Worm (Caenorhabditis elegans): ENCODE data around the gene fipr-2.
"Not testable (repeated sequence)": the region's sequence is repeated elsewhere in the genome, so short reads cannot be mapped to it uniquely, and the experiment has no call there.

fipr-2 gene

DNA sequence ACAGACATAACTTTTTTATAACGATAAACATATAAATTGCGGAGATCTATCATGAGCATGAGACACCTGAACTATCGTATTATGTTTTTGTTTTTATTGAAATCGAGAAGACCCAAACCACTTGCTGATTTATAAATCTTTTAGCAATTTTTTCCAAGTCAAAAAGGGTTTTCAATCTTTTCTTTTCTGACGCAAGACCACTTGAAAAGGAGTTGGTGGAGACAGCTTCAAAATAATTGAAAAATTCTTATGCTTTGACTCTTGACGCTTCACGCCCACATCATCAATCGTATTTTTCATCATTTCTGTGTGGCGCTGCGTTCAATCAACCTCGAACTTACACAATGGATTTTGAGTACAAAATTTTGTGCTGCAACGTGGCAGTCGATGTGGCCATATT lies 6.2 kb downstream of the fipr-2 start, which contains the start of gene F23H12.7:
Gene F23H12.7 (plus strand): TSS at position 301 of the 400 bp plus-strand sequence.
- TF ChIP-seq T23F11.4 (GFP tag; optimal IDR thresholded peaks at IDR 0.05), result no peak
- no peak for TF ChIP-seq che-1 (tag; optimal IDR thresholded peaks at IDR 0.05)
- TF ChIP-seq dmd-4 (tag; optimal IDR thresholded peaks at IDR 0.05; ENCODE audit: borderline replicate concordance), result no peak
- TF ChIP-seq sox-4 (tag; optimal IDR thresholded peaks at IDR 0.05), result no peak
- no peak for TF ChIP-seq hlh-30 (tag; optimal IDR thresholded peaks at IDR 0.05; ENCODE audit: insufficient read depth)
- no peak for TF ChIP-seq ceh-18 (tag; optimal IDR thresholded peaks at IDR 0.05)
- TF ChIP-seq ama-1 (optimal IDR thresholded peaks at IDR 0.05), result no peak
- TF ChIP-seq ceh-2 (tag; optimal IDR thresholded peaks at IDR 0.05), result no peak
- TF ChIP-seq unc-55 (GFP tag; optimal IDR thresholded peaks at IDR 0.05), result no peak
- TF ChIP-seq ceh-30 (tag; optimal IDR thresholded peaks at IDR 0.05), result no peak
- no peak for TF ChIP-seq dve-1 (tag; optimal IDR thresholded peaks at IDR 0.05)
- no peak for TF ChIP-seq hlh-13 (GFP tag; optimal IDR thresholded peaks at IDR 0.05)
- TF ChIP-seq ceh-48 (tag; optimal IDR thresholded peaks at IDR 0.05), result no peak
- TF ChIP-seq ceh-34 (tag; optimal IDR thresholded peaks at IDR 0.05), result no peak
- TF ChIP-seq pha-4 (tag; optimal IDR thresholded peaks at IDR 0.05), result no peak
- TF ChIP-seq ceh-45 (GFP tag; IDR thresholded peaks at IDR 0.05), result no peak

DNA sequence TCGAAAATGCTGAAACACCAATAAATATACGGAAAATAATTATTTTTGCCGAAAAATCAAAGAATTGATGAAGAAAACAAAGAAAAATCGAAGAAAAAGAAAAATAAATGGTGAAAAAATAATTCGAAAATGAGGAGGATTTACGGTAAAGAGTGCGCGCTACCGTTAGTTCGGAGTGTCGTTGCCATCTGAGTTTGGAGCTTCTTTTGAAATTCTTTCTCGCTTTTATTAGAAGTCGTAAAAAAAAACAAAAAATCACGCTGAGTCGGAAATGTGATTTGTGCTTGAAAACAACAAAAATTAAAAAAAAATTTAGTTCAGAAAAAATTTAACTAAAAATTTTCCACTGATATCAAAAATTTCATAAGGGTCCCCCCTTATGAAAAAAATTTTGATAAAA lies 9.1 kb downstream of the fipr-2 start, which contains the start of gene F23H12.10:
Gene F23H12.10 (minus strand): TSS at position 12 of the 400 bp plus-strand sequence.
- not testable (repeated sequence) for TF ChIP-seq ceh-45 (GFP tag; IDR thresholded peaks at IDR 0.05); sox-2 (GFP tag; IDR thresholded peaks at IDR 0.05); lin-11 (tag; optimal IDR thresholded peaks at IDR 0.05)

DNA sequence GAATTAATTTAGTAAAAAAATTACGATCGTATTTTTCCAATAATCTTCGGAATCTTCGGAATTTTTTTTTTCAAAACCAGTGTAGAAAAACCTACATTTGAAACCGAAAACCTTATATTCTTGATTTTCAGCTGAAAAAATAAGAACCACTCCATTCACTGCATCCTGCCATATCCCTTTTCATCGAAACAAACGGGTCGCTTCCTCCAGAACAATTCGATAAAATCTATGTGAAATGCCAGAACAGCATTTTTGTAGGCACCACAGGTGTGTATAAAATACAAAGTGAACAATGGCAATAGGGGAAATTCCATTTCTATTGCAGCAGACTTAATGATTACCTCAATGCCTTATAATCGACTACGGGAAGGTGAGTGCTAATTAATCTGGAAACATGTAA lies 12.1 kb downstream of the fipr-2 start, which contains the start of gene K01D12.1:
Gene K01D12.1 (plus strand): TSS at position 301 of the 400 bp plus-strand sequence.
- TF ChIP-seq che-1 (tag; optimal IDR thresholded peaks at IDR 0.05), result no peak
- no peak for TF ChIP-seq zip-5 (tag; optimal IDR thresholded peaks at IDR 0.05)
- TF ChIP-seq ceh-45 (GFP tag; IDR thresholded peaks at IDR 0.05), result no peak
- no peak for TF ChIP-seq pat-9 (tag; optimal IDR thresholded peaks at IDR 0.05)
- TF ChIP-seq lin-11 (tag; optimal IDR thresholded peaks at IDR 0.05), result no peak
- TF ChIP-seq pag-3 (tag; optimal IDR thresholded peaks at IDR 0.05; ENCODE audit: borderline replicate concordance), result no peak
- no peak for TF ChIP-seq unc-42 (tag; optimal IDR thresholded peaks at IDR 0.05)
- TF ChIP-seq ref-2 (tag; optimal IDR thresholded peaks at IDR 0.05), result no peak
- TF ChIP-seq ahr-1 (tag; optimal IDR thresholded peaks at IDR 0.05), result no peak
- no peak for TF ChIP-seq K02D7.2 (tag; optimal IDR thresholded peaks at IDR 0.05)
- no peak for TF ChIP-seq tbx-2 (tag; optimal IDR thresholded peaks at IDR 0.05)
- no peak for TF ChIP-seq hlh-15 (tag; optimal IDR thresholded peaks at IDR 0.05)
- no peak for TF ChIP-seq nfya-1 (tag; optimal IDR thresholded peaks at IDR 0.05)
- no peak for TF ChIP-seq ceh-9 (tag; optimal IDR thresholded peaks at IDR 0.05)
- TF ChIP-seq T23F11.4 (GFP tag; optimal IDR thresholded peaks at IDR 0.05), result no peak

DNA sequence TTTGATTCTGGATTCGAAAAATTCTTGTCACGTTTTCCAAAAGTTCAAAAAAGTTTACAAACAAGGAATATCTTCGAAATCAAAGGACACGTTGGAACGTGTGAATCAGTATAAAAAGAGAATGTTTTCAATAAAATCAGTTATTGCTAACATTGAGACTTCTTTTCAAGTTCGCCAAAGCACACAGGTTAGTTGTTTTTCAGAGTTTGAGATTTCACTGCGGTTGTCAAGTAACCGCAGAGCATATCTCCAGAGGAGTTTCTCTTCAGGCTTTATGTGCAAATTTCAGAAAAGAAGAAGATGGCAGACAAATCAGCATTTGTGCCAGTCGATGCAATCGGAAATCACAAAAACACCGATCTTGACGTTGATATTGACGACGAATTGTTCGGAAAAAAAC lies 21.0 kb downstream of the fipr-2 start, which contains the start of gene K01D12.15:
Gene K01D12.15 (plus strand): TSS at position 301 of the 400 bp plus-strand sequence.
- TF ChIP-seq pax-1 (tag; optimal IDR thresholded peaks at IDR 0.05) (no peak), ceh-45 (GFP tag; IDR thresholded peaks at IDR 0.05) (no peak), pros-1 (tag; optimal IDR thresholded peaks at IDR 0.05) (no peak), madf-2 (tag; optimal IDR thresholded peaks at IDR 0.05) (no peak), fkh-10 (GFP tag; optimal IDR thresholded peaks at IDR 0.05) (no peak), nfya-1 (tag; optimal IDR thresholded peaks at IDR 0.05) (no peak)

DNA sequence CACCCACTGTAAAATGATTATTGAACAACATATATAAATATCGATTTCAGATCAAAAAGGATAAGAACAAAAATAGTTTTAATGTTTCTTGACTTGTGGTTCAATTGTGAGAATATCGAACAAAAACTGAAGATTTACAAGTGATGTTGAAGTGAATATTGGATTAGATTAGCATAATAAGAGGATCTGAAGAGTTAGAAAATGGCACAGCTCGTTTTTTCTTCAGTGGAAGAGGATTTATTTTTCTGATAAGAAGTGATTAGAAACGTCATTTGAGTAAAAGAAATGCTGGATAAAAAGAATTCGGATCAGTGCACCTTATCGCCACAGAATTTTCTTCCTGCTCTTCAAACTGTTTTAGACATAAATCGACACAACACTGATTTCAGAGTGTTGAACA lies 30.6 kb downstream of the fipr-2 start, which contains the start of gene twk-14:
Gene twk-14 (minus strand): TSS at position 8 of the 400 bp plus-strand sequence.
- TF ChIP-seq hlh-6 (tag; optimal IDR thresholded peaks at IDR 0.05), result no peak
- no peak for TF ChIP-seq K02D7.2 (tag; optimal IDR thresholded peaks at IDR 0.05)
- TF ChIP-seq eyg-1 (tag; optimal IDR thresholded peaks at IDR 0.05), result no peak
- TF ChIP-seq Y22D7AL.16 (tag; optimal IDR thresholded peaks at IDR 0.05), result no peak
- no peak for TF ChIP-seq ceh-45 (GFP tag; IDR thresholded peaks at IDR 0.05)
- TF ChIP-seq lin-11 (tag; optimal IDR thresholded peaks at IDR 0.05), result no peak
- TF ChIP-seq lim-6 (tag; optimal IDR thresholded peaks at IDR 0.05), result no peak
- TF ChIP-seq T23F11.4 (GFP tag; optimal IDR thresholded peaks at IDR 0.05), result no peak
- TF ChIP-seq madf-2 (tag; optimal IDR thresholded peaks at IDR 0.05), result no peak
- TF ChIP-seq ztf-16 (tag; optimal IDR thresholded peaks at IDR 0.05), result no peak
- no peak for TF ChIP-seq hlh-8 (tag; optimal IDR thresholded peaks at IDR 0.05)
- TF ChIP-seq mec-3 (tag; optimal IDR thresholded peaks at IDR 0.05; ENCODE audit: borderline replicate concordance), result no peak
- TF ChIP-seq ceh-18 (tag; optimal IDR thresholded peaks at IDR 0.05), result no peak
- TF ChIP-seq ceh-31 (tag; optimal IDR thresholded peaks at IDR 0.05), result no peak
- no peak for TF ChIP-seq ref-2 (tag; optimal IDR thresholded peaks at IDR 0.05)
- TF ChIP-seq rnt-1 (tag; optimal IDR thresholded peaks at IDR 0.05), result no peak
- no peak for TF ChIP-seq dve-1 (tag; optimal IDR thresholded peaks at IDR 0.05)

Data from whole organism, late embryonic.